Worm (Caenorhabditis elegans) whole organism, dauer: ENCODE measurements around the gene zyg-1.

ENCODE experiments used
- unc-62 ChIP-seq: sonication (generic microtip); optimal IDR thresholded peaks from 2 replicates; lab custom pipeline; 2017; ENCODE audit warnings: missing biosample characterization, missing genetic modification reagents, missing genetic modification characterization

Gene zyg-1

ce11 chrII:5688959-5689358, 39.4 kb downstream of the zyg-1 start, which contains the start of gene C25H3.11:
C25H3.11 (minus strand) TSS chrII:5689040.
- TF ChIP-seq unc-62 (GFP tag; lab: Kevin White, UChicago), result no peak

DNA sequence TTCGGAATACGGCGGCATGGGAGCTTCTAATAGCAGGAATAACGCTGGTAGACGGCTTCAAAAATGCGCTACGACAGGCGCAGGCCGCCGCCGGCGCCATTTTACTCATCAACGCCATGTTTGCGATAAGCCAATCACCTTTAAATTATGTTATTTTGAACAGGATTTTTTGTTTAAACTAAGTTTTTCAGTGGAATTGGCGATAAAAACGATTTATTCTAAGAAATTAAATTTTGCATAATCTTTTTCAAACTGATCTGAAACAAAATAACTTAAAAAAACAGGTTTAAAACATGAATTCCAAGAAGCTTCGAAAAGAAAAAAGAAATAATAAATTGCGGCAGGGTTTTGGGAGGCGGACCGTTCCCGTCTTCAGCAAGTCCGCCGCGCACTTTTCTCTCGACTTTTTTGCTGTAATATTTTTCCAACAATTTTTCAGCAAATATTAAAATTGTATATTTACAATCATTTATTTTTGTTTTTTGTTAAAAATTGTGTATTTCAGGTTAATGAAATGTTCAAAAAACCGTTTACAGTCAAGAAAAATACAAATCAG, 41.7 kb downstream of the zyg-1 start, which contains the start of the genes ndub-5 and eif-2D:
ndub-5 (minus strand) TSS at position 138 of the 556 bp plus-strand sequence.
eif-2D (plus strand) TSS at position 506 of the 556 bp plus-strand sequence.
- TF ChIP-seq unc-62 (GFP tag; lab: Kevin White, UChicago), result no peak

DNA sequence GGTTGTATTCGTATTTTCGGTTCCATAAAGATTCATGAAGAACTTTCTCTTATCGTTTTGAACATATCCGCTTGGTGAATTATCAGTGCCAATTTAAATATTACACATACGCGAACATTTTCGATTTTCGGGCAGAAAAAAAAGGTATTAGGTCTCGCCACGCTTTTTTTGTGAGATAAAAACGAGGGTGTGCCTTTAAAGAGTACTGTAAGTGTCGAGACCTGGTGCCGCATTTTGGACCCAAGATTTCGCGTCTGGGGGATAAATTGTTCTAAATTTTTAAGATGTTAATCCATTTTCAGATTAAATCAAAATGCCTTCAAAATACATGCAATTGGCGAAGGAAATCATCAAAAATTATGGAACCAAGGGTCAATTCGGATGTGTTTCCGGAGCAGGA, 44.3 kb downstream of the zyg-1 start, which contains the start of gene C25H3.3:
C25H3.3 (plus strand) TSS at position 301 of the 400 bp plus-strand sequence.
- no peak for TF ChIP-seq unc-62 (GFP tag; lab: Kevin White, UChicago)

ce11 chrII:5694798-5695197, 45.2 kb downstream of the zyg-1 start, which contains the start of gene C25H3.14:
C25H3.14 (plus strand) TSS chrII:5695098.
- no peak for TF ChIP-seq unc-62 (GFP tag; lab: Kevin White, UChicago)

- no peak for TF ChIP-seq unc-62 (GFP tag; lab: Kevin White, UChicago)
Measured at ce11 chrII:5696218-5696617, 46.7 kb downstream of the zyg-1 start.

ce11 chrII:5697338-5697737, 47.8 kb downstream of the zyg-1 start:
- no peak for TF ChIP-seq unc-62 (GFP tag; lab: Kevin White, UChicago)

ce11 chrII:5698254-5698653, 48.7 kb downstream of the zyg-1 start:
- no peak for TF ChIP-seq unc-62 (GFP tag; lab: Kevin White, UChicago)

ce11 chrII:5698869-5699268, 49.3 kb downstream of the zyg-1 start, which contains the start of the genes C25H3.10 and C25H3.1:
C25H3.10 (minus strand) TSS chrII:5698969.
C25H3.1 (plus strand) TSS chrII:5699071.
- TF ChIP-seq unc-62 (GFP tag; lab: Kevin White, UChicago), result no peak

DNA sequence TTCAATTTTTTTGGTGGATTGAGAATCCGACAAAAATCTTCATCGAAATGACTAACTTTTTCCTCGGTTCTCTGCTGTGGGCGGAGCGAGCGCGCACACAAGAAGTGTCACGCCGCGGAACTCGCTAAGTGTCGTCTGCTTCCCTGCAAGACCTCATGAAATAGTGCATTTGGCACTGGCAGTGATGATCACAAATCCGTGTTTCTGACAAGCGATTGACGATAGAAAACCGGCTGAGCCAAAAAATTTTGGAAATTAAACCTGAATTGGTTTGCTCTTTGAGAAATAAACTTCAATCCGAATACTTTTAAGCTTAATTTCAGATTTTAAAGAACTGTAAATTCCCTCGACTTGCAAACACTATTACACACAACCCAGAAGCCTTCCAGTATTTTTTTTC, 51.9 kb downstream of the zyg-1 start:
- no peak for TF ChIP-seq unc-62 (GFP tag; lab: Kevin White, UChicago)

- TF ChIP-seq unc-62 (GFP tag; lab: Kevin White, UChicago), result no peak
Measured at ce11 chrII:5702611-5703192, 53.2 kb downstream of the zyg-1 start.
